Worm (Caenorhabditis elegans) whole organism, midembryonic: ENCODE data around the gene srt-55.

Source experiments
- T22C8.4 ChIP-seq: fragments of 200-800 bp; sonication (Bioruptor generic); IDR thresholded peaks from 2 replicates; pipeline ENCODE4 v1.3.6; 2022; ENCODE audit warnings: missing genetic modification characterization, missing compliant biosample characterization
- cog-1 ChIP-seq: sonication (generic microtip); optimal IDR thresholded peaks from 2 replicates; lab custom pipeline; 2016; ENCODE audit warnings: missing genetic modification characterization, missing compliant biosample characterization
- flt-1 ChIP-seq: fragments of 200-800 bp; sonication (Bioruptor generic); IDR thresholded peaks from 2 replicates; pipeline ENCODE4 v1.3.6; 2022; ENCODE audit warnings: missing genetic modification characterization, missing compliant biosample characterization
- klf-2 ChIP-seq: fragments of 200-800 bp; sonication (Bioruptor generic); conservative IDR thresholded peaks from 2 replicates; pipeline ENCODE4 v1.3.6; 2022; ENCODE audit warnings: missing genetic modification reagents, missing genetic modification characterization, missing compliant biosample characterization
- med-1 ChIP-seq: sonication (generic microtip); optimal IDR thresholded peaks from 2 replicates; lab custom pipeline; 2017; ENCODE audit warnings: missing genetic modification characterization, mild to moderate bottlenecking, missing compliant biosample characterization, antibody characterized with exemption, missing genetic modification reagents; ENCODE audit not compliant: insufficient read depth
- ref-1 ChIP-seq: fragments of 200-800 bp; sonication (Bioruptor generic); conservative IDR thresholded peaks from 2 replicates; pipeline ENCODE4 v1.3.6; 2022; ENCODE audit warnings: missing genetic modification reagents, missing genetic modification characterization, missing compliant biosample characterization
- tab-1 ChIP-seq: fragments of 200-800 bp; sonication (Bioruptor generic); IDR thresholded peaks from 2 replicates; pipeline ENCODE4 v1.3.6; 2022; ENCODE audit warnings: missing genetic modification characterization, missing compliant biosample characterization
- ztf-23 ChIP-seq: fragments of 200-800 bp; sonication (Bioruptor generic); IDR thresholded peaks from 2 replicates; pipeline ENCODE4 v1.3.6; 2022; ENCODE audit warnings: missing genetic modification reagents, missing genetic modification characterization, missing compliant biosample characterization
- ztf-29 ChIP-seq: fragments of 200-800 bp; sonication (Bioruptor generic); IDR thresholded peaks from 2 replicates; pipeline ENCODE4 v1.3.6; 2022; ENCODE audit warnings: missing genetic modification reagents, missing genetic modification characterization, missing compliant biosample characterization

The srt-55 gene

DNA sequence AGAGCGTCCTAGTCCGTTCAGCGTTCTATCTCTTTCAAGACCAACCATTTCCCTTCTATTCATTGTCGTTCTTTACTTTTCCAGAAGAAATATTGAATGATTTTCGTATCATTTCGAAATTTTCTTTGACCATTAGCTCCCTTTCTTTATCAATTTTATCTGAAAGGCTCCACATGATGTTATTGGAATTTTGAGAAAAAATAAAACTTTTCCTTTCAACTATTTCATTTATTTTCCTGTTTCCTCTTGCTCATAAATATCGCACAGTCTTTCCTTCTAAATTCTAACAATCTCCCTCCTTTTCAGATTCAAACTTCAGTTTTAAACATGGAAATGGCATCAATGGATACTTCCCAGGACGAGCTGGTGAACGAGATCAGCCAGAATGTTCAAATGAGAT lies 48.8 kb downstream of the srt-55 start, which contains the start of gene T16G12.4:
T16G12.4 (plus strand) TSS at position 301 of the 400 bp plus-strand sequence.
- TF ChIP-seq ztf-23 (GFP tag; lab: Robert Waterston, UW) (no peak), ztf-29 (no peak), tab-1 (GFP tag; lab: Robert Waterston, UW) (no peak), med-1 (GFP tag; lab: Kevin White, UChicago) (no peak), flt-1 (GFP tag; lab: Robert Waterston, UW) (no peak), cog-1 (tag; lab: Kevin White, UChicago) (no peak), klf-2 (GFP tag; lab: Robert Waterston, UW) (no peak)

DNA sequence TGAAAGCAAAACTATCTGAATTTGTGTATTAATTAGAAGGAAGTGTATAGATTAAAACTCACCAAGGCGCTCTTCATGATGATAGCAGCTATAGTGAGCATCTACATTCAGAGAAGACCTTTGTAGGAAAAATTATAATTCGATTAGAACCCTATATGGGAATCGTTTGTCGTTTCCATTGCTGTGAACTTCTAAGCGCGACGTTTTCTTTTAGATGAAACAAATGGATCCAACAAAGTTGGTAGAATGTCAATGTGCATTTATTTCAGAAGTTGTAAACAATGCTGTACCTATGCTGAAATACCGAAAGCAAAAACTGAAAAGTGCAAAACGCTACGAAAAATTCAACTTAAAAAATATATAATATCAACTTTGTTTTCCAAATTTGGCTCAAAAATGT lies 50.3 kb downstream of the srt-55 start, which contains the start of gene T16G12.10:
T16G12.10 (minus strand) TSS at position 101 of the 400 bp plus-strand sequence.
- no peak for TF ChIP-seq cog-1 (tag; lab: Kevin White, UChicago)
- TF ChIP-seq klf-2 (GFP tag; lab: Robert Waterston, UW), result no peak
- TF ChIP-seq med-1 (GFP tag; lab: Kevin White, UChicago), result no peak
- no peak for TF ChIP-seq T22C8.4 (GFP tag; lab: Robert Waterston, UW)
- no peak for TF ChIP-seq ztf-29
- no peak for TF ChIP-seq ref-1 (GFP tag; lab: Robert Waterston, UW)
- TF ChIP-seq ztf-23 (GFP tag; lab: Robert Waterston, UW), result no peak
- no peak for TF ChIP-seq flt-1 (GFP tag; lab: Robert Waterston, UW)
- TF ChIP-seq tab-1 (GFP tag; lab: Robert Waterston, UW), result no peak
